Worm (Caenorhabditis elegans) whole organism, L4 larva: ENCODE data around the gene sre-5.
A peak's percentile ranks its signal among the peaks of the same experiment; 100 is the strongest.

Source experiments
- ceh-32 ChIP-seq: sonication (generic microtip); optimal IDR thresholded peaks from 2 replicates; lab custom pipeline; 2016; ENCODE audit warnings: mild to moderate bottlenecking, missing genetic modification characterization, missing compliant biosample characterization; ENCODE audit not compliant: poor library complexity
- ces-1 ChIP-seq: fragments of 150-350 bp; sonication (generic microtip); optimal IDR thresholded peaks from 4 replicates; lab custom pipeline; 2014; ENCODE audit warnings: missing biosample characterization, missing genetic modification reagents, missing genetic modification characterization
- fkh-10 ChIP-seq: fragments of 150-350 bp; optimal IDR thresholded peaks from 2 replicates; lab custom pipeline; 2014; ENCODE audit warnings: missing biosample characterization, missing genetic modification reagents, missing genetic modification characterization
- lin-15B ChIP-seq: fragments of 150-350 bp; sonication (generic microtip); optimal IDR thresholded peaks from 3 replicates; lab custom pipeline; 2014; ENCODE audit warnings: missing biosample characterization, missing genetic modification characterization
- set-16 ChIP-seq: fragments of 200-800 bp; sonication (Bioruptor generic); IDR thresholded peaks from 2 replicates; pipeline ENCODE4 v1.3.6; 2022; ENCODE audit warnings: missing genetic modification reagents, missing genetic modification characterization, missing compliant biosample characterization

DNA sequence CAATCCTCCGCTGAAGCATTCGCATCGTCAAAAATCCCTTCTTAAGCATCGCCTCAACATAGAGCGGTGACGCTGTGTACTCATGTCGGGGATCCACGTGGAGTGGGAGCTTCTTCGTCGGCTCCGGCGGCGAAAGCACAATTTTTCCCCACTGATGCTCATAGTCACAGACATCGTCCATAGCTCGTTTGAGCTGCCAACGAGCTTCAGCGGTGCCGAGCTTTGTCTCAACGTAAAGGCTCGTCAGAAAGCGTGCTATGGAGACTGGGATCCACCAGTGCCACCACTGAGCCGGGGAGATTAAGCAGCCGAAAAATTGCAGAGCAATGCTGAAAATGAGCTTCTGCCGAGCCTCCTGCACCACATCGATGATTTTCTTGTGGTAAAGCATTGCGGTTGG is 25.8 kb downstream of the sre-5 start:
- TF ChIP-seq ceh-32 (tag; lab: Kevin White, UChicago): no peak
- TF ChIP-seq fkh-10 (GFP tag; lab: Kevin White, UChicago): no peak
- peak; percentile 57 for TF ChIP-seq set-16 (GFP tag; lab: Robert Waterston, UW)
- no peak for TF ChIP-seq lin-15B
- no peak for TF ChIP-seq ces-1 (GFP tag; lab: Kevin White, UChicago)
